Worm (Caenorhabditis elegans) whole organism, late embryonic: ENCODE results near the gene srh-208.

Experiments
- ama-1 ChIP-seq: fragments of 150-350 bp; optimal IDR thresholded peaks from 2 replicates; lab custom pipeline; 2014
- ceh-45 ChIP-seq: fragments of 200-800 bp; sonication (Bioruptor generic); IDR thresholded peaks from 2 replicates; pipeline ENCODE4 v1.3.6; 2022; ENCODE audit warnings: missing genetic modification reagents, missing genetic modification characterization, missing compliant biosample characterization
- che-1 ChIP-seq: sonication (generic microtip); optimal IDR thresholded peaks from 2 replicates; lab custom pipeline; 2016; ENCODE audit warnings: mild to moderate bottlenecking, missing genetic modification characterization, missing compliant biosample characterization
- dmd-4 ChIP-seq: sonication (generic microtip); optimal IDR thresholded peaks from 2 replicates; lab custom pipeline; 2016; ENCODE audit warnings: borderline replicate concordance, missing genetic modification characterization, missing compliant biosample characterization
- dve-1 ChIP-seq: sonication (generic microtip); optimal IDR thresholded peaks from 2 replicates; lab custom pipeline; 2017; ENCODE audit warnings: antibody characterized with exemption, mild to moderate bottlenecking, missing genetic modification characterization, missing compliant biosample characterization
- lin-11 ChIP-seq: fragments of 200-800 bp; sonication (Bioruptor generic); optimal IDR thresholded peaks from 2 replicates; lab custom pipeline; 2018; ENCODE audit warnings: mild to moderate bottlenecking, missing genetic modification characterization, missing compliant biosample characterization
- nfya-1 ChIP-seq: sonication (generic microtip); optimal IDR thresholded peaks from 2 replicates; lab custom pipeline; 2017; ENCODE audit warnings: missing genetic modification characterization, mild to moderate bottlenecking, missing compliant biosample characterization, antibody characterized with exemption, moderate library complexity
- pha-4 ChIP-seq: fragments of 150-350 bp; optimal IDR thresholded peaks from 2 replicates; lab custom pipeline; 2018; ENCODE audit warnings: missing biosample characterization, missing genetic modification reagents, missing genetic modification characterization
- sdc-2 ChIP-seq: sonication (generic microtip); optimal IDR thresholded peaks from 2 replicates; lab custom pipeline; 2016; ENCODE audit warnings: missing genotype, missing genetic modification characterization, missing compliant biosample characterization
- sox-4 ChIP-seq: sonication (generic microtip); optimal IDR thresholded peaks from 2 replicates; lab custom pipeline; 2017; ENCODE audit warnings: mild to moderate bottlenecking, missing genetic modification characterization, inconsistent platforms, missing compliant biosample characterization

- TF ChIP-seq sdc-2 (tag; lab: Kevin White, UChicago), result no peak
- no peak for TF ChIP-seq dve-1 (tag; lab: Kevin White, UChicago)
- no peak for TF ChIP-seq dmd-4 (tag; lab: Kevin White, UChicago)
- TF ChIP-seq nfya-1, result no peak
- no peak for TF ChIP-seq che-1 (tag; lab: Kevin White, UChicago)
- TF ChIP-seq lin-11, result no peak
- no peak for TF ChIP-seq pha-4 (tag; lab: Kevin White, UChicago)
- TF ChIP-seq sox-4 (tag; lab: Kevin White, UChicago), result no peak
- no peak for TF ChIP-seq ceh-45
- TF ChIP-seq ama-1 (lab: Kevin White, UChicago), result no peak
Observed at ce11 chrV:19312975-19313374, 4.2 kb upstream of the srh-208 start, which contains the start of gene fbxb-64.
